Worm (Caenorhabditis elegans) whole organism, mixed stage, embryonic: Measurements from ENCODE around the gene Y38H6C.15.

Experiments
- ceh-39 ChIP-seq: fragments of 150-350 bp; optimal IDR thresholded peaks from 2 replicates; lab custom pipeline; 2014; ENCODE audit warnings: missing biosample characterization, missing genetic modification characterization
- elt-3 ChIP-seq: fragments of 150-350 bp; optimal IDR thresholded peaks from 2 replicates; lab custom pipeline; 2014; ENCODE audit warnings: missing biosample characterization, missing genetic modification characterization
- nhr-2 ChIP-seq: fragments of 150-350 bp; optimal IDR thresholded peaks from 2 replicates; lab custom pipeline; 2014; ENCODE audit warnings: missing biosample characterization, missing genetic modification characterization
- snpc-4 ChIP-seq: fragments of 150-350 bp; optimal IDR thresholded peaks from 2 replicates; lab custom pipeline; 2014; ENCODE audit warnings: missing biosample characterization, missing genetic modification characterization
- unc-39 ChIP-seq: fragments of 150-350 bp; optimal IDR thresholded peaks from 2 replicates; lab custom pipeline; 2014; ENCODE audit warnings: missing biosample characterization, missing genetic modification characterization

- TF ChIP-seq ceh-39 (no peak), elt-3 (tag; lab: Kevin White, UChicago) (no peak), unc-39 (tag; lab: Kevin White, UChicago) (no peak), nhr-2 (tag; lab: Kevin White, UChicago) (no peak), snpc-4 (no peak)
Measured at ce11 chrV:20517005-20517404, 19.1 kb downstream of the Y38H6C.15 start.
